Fruit fly (Drosophila melanogaster) whole organism: ENCODE data around the gene CG9498.

ENCODE experiments used
- CG8478 ChIP-seq: fragments of >200 bp; optimal IDR thresholded peaks from 2 replicates; lab custom pipeline; 2018; ENCODE audit warnings: inconsistent platforms
- Dll ChIP-seq: fragments of >200 bp; optimal IDR thresholded peaks from 2 replicates; lab custom pipeline; 2017
- EcR ChIP-seq, 2 experiments: fragments of >200 bp; optimal IDR thresholded peaks; 2 replicates each; lab custom pipeline; 2017; ENCODE audit warnings: missing biosample characterization in 2 of 2, missing genetic modification characterization in 2 of 2, missing genetic modification reagents in 2 of 2
- pan ChIP-seq: fragments of >200 bp; optimal IDR thresholded peaks from 2 replicates; lab custom pipeline; 2017
- psq ChIP-seq: fragments of >200 bp; optimal IDR thresholded peaks from 2 replicates; lab custom pipeline; 2017
- usp ChIP-seq: fragments of >200 bp; optimal IDR thresholded peaks from 2 replicates; lab custom pipeline; 2017; ENCODE audit warnings: missing biosample characterization, missing genetic modification characterization, mixed read lengths

DNA sequence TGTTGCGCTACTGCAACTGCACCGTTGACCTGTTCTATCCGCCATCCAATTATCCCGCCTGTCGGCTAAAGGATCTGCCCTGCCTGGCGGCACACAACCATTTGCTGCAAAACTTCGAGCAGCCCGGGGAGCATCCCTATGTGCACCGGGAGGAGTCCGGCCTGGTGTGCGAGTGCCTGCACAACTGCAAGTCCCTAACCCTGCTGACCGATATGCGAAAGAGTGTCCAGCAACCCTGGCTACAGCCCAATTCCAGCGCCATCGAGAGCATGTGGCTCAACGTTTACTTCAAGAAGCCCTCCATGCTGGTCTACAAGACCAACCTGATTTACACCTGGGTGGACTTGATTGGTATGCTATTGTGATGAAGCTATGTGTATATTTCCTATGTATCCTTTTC, 5.3 kb upstream of the CG9498 start:
- TF ChIP-seq CG8478 (lab: Kevin White, UChicago): no peak
- TF ChIP-seq Dll (lab: Kevin White, UChicago): no peak
- TF ChIP-seq pan (lab: Kevin White, UChicago): no peak
- no peak for TF ChIP-seq psq
- no peak for TF ChIP-seq usp (GFP tag; lab: Kevin White, UChicago)
- no peak for TF ChIP-seq EcR (GFP tag; optimal IDR thresholded peaks at IDR 0.05; lab: Kevin White, UChicago)
